Fruit fly (Drosophila melanogaster) whole organism, wandering third instar larva: Measurements from ENCODE around the gene rumi.

Experiments used
- Abd-B ChIP-seq: fragments of >200 bp; optimal IDR thresholded peaks from 2 replicates; lab custom pipeline; 2017; ENCODE audit warnings: missing biosample characterization, missing genetic modification characterization
- CG32264 ChIP-seq: fragments of 200-800 bp; sonication (Bioruptor generic); optimal IDR thresholded peaks from 2 replicates; lab custom pipeline; 2016; ENCODE audit warnings: missing biosample characterization, missing genetic modification characterization
- CG9705 ChIP-seq: fragments of 200-800 bp; sonication (Bioruptor generic); optimal IDR thresholded peaks from 2 replicates; lab custom pipeline; 2018; ENCODE audit warnings: missing biosample characterization, mild to moderate bottlenecking, missing genetic modification characterization
- CrebA ChIP-seq: fragments of 200-800 bp; sonication (Bioruptor generic); optimal IDR thresholded peaks from 2 replicates; lab custom pipeline; 2016; ENCODE audit warnings: missing biosample characterization, mild to moderate bottlenecking, missing genetic modification characterization, borderline replicate concordance
- Dfd ChIP-seq: fragments of >200 bp; optimal IDR thresholded peaks from 2 replicates; lab custom pipeline; 2017; ENCODE audit warnings: missing biosample characterization, missing genetic modification characterization
- Dif ChIP-seq: fragments of 200-275, 200-300 bp; sonication (Bioruptor generic); optimal IDR thresholded peaks from 2 replicates; lab custom pipeline; 2018; ENCODE audit warnings: missing biosample characterization, missing genetic modification characterization; ENCODE audit not compliant: partially characterized antibody
- GATAd ChIP-seq: sonication (Bioruptor generic); optimal IDR thresholded peaks from 2 replicates; lab custom pipeline; 2016; ENCODE audit warnings: missing biosample characterization, missing genetic modification characterization
- HLH106 ChIP-seq: fragments of 200-800 bp; optimal IDR thresholded peaks from 3 replicates; lab custom pipeline; 2019; ENCODE audit warnings: missing biosample characterization, mild to moderate bottlenecking, missing genetic modification characterization, moderate library complexity
- Hnf4 ChIP-seq: fragments of 200-800 bp; sonication (Bioruptor generic); optimal IDR thresholded peaks from 2 replicates; lab custom pipeline; 2016; ENCODE audit warnings: missing biosample characterization, mild to moderate bottlenecking, missing genetic modification characterization
- Hr78 ChIP-seq: fragments of >200 bp; optimal IDR thresholded peaks from 2 replicates; lab custom pipeline; 2017; ENCODE audit warnings: missing biosample characterization, missing genetic modification characterization
- Hr83 ChIP-seq: fragments of 200-300 bp; sonication (Bioruptor generic); optimal IDR thresholded peaks from 2 replicates; lab custom pipeline; 2016; ENCODE audit warnings: missing biosample characterization, mild to moderate bottlenecking, missing genetic modification characterization, moderate library complexity; ENCODE audit not compliant: poor library complexity, severe bottlenecking
- Jra ChIP-seq: sonication (Bioruptor generic); optimal IDR thresholded peaks from 2 replicates; lab custom pipeline; 2016; ENCODE audit warnings: missing biosample characterization, missing genetic modification characterization
- Mio ChIP-seq: sonication (Bioruptor generic); optimal IDR thresholded peaks from 2 replicates; lab custom pipeline; 2016; ENCODE audit warnings: missing biosample characterization, missing genetic modification characterization
- Myc ChIP-seq: fragments of >200 bp; optimal IDR thresholded peaks from 2 replicates; lab custom pipeline; 2017
- N ChIP-seq: fragments of >200 bp; optimal IDR thresholded peaks from 2 replicates; lab custom pipeline; 2018; ENCODE audit warnings: missing biosample characterization, missing external identifiers, missing genetic modification characterization
- OdsH ChIP-seq: fragments of 200-800 bp; sonication (Bioruptor generic); optimal IDR thresholded peaks from 2 replicates; lab custom pipeline; 2016; ENCODE audit warnings: missing biosample characterization, mild to moderate bottlenecking, missing genetic modification characterization
- Rel ChIP-seq, 2 experiments: fragments of 200-800 bp; sonication (Bioruptor generic) in 1 of 2; optimal IDR thresholded peaks; 2 replicates in 1 of 2; 3 replicates in 1 of 2; lab custom pipeline; 2016 to 2019; ENCODE audit warnings: mild to moderate bottlenecking in 2 of 2, missing biosample characterization in 2 of 2, missing genetic modification characterization in 2 of 2, moderate library complexity in 1 of 2
- Sp1 ChIP-seq: fragments of 200-800 bp; sonication (Bioruptor generic); optimal IDR thresholded peaks from 3 replicates; lab custom pipeline; 2019; ENCODE audit warnings: missing biosample characterization, mild to moderate bottlenecking, missing genetic modification characterization, moderate library complexity
- Vsx2 ChIP-seq: fragments of 200-300, 225-300 bp; sonication (Bioruptor generic); optimal IDR thresholded peaks from 2 replicates; lab custom pipeline; 2018; ENCODE audit warnings: missing biosample characterization, missing genetic modification characterization; ENCODE audit not compliant: partially characterized antibody
- br ChIP-seq: fragments of 200-800 bp; sonication (Bioruptor generic); optimal IDR thresholded peaks from 2 replicates; lab custom pipeline; 2016; ENCODE audit warnings: missing biosample characterization, missing genetic modification characterization
- brk ChIP-seq: fragments of 200-800 bp; sonication (Bioruptor generic); optimal IDR thresholded peaks from 2 replicates; lab custom pipeline; 2016; ENCODE audit warnings: missing biosample characterization, mild to moderate bottlenecking, missing genetic modification characterization
- dl ChIP-seq, 2 experiments: fragments of 175-275, 200-275 bp in 1 of 2; fragments of 200-275 bp in 1 of 2; sonication (Bioruptor generic); optimal IDR thresholded peaks; lab custom pipeline; 2018; ENCODE audit warnings: mild to moderate bottlenecking in 2 of 2, missing biosample characterization in 2 of 2, missing genetic modification characterization in 2 of 2, moderate library complexity in 2 of 2; ENCODE audit not compliant: partially characterized antibody in 2 of 2, insufficient read depth in 1 of 2
- dmrt93B ChIP-seq: fragments of 200-800 bp; sonication (Bioruptor generic); optimal IDR thresholded peaks from 2 replicates; lab custom pipeline; 2018; ENCODE audit warnings: missing biosample characterization, mild to moderate bottlenecking, missing genetic modification characterization
- dsf ChIP-seq: sonication (Bioruptor generic); optimal IDR thresholded peaks from 2 replicates; lab custom pipeline; 2016; ENCODE audit warnings: missing biosample characterization, missing genetic modification characterization, borderline replicate concordance
- ey ChIP-seq: fragments of 200-800 bp; sonication (Bioruptor generic); optimal IDR thresholded peaks from 2 replicates; lab custom pipeline; 2016; ENCODE audit warnings: missing biosample characterization, missing genetic modification characterization
- foxo ChIP-seq, 2 experiments: fragments of 200-800 bp; sonication (Bioruptor generic); optimal IDR thresholded peaks; 2 replicates in 1 of 2; 3 replicates in 1 of 2; lab custom pipeline; 2016 to 2017; ENCODE audit warnings: missing biosample characterization in 2 of 2, missing genetic modification characterization in 2 of 2
- fru ChIP-seq: fragments of 200-800 bp; sonication (Bioruptor generic); optimal IDR thresholded peaks from 3 replicates; lab custom pipeline; 2016; ENCODE audit warnings: missing biosample characterization, mild to moderate bottlenecking, missing genetic modification characterization
- h ChIP-seq: fragments of 200-800 bp; sonication (Bioruptor generic); optimal IDR thresholded peaks from 3 replicates; lab custom pipeline; 2016; ENCODE audit warnings: missing biosample characterization, mild to moderate bottlenecking, missing genetic modification characterization
- jim ChIP-seq: fragments of 175-275, 200-325 bp; sonication (Bioruptor generic); optimal IDR thresholded peaks from 2 replicates; lab custom pipeline; 2016; ENCODE audit warnings: missing biosample characterization, mild to moderate bottlenecking, missing genetic modification characterization
- lola ChIP-seq: fragments of >200 bp; optimal IDR thresholded peaks from 2 replicates; lab custom pipeline; 2017; ENCODE audit warnings: missing biosample characterization, missing genetic modification characterization
- pan ChIP-seq: fragments of >200 bp; optimal IDR thresholded peaks from 2 replicates; lab custom pipeline; 2017
- psq ChIP-seq: fragments of 200-800 bp; sonication (Bioruptor generic); optimal IDR thresholded peaks from 3 replicates; lab custom pipeline; 2017; ENCODE audit warnings: missing biosample characterization, mild to moderate bottlenecking, missing genetic modification characterization, moderate library complexity
- rgr ChIP-seq: fragments of 200-800 bp; sonication (Bioruptor generic); optimal IDR thresholded peaks from 3 replicates; lab custom pipeline; 2016; ENCODE audit warnings: missing biosample characterization, mild to moderate bottlenecking, missing genetic modification characterization
- sage ChIP-seq: fragments of 200-800 bp; sonication (Bioruptor generic); optimal IDR thresholded peaks from 2 replicates; lab custom pipeline; 2016; ENCODE audit warnings: missing biosample characterization, mild to moderate bottlenecking, missing genetic modification characterization
- sv ChIP-seq: fragments of 200-800 bp; sonication (Bioruptor generic); optimal IDR thresholded peaks from 3 replicates; lab custom pipeline; 2016; ENCODE audit warnings: missing biosample characterization, missing genetic modification characterization
- tai ChIP-seq: sonication (Bioruptor generic); optimal IDR thresholded peaks from 2 replicates; lab custom pipeline; 2016; ENCODE audit warnings: missing biosample characterization, missing genetic modification characterization
- usp ChIP-seq: fragments of >200 bp; optimal IDR thresholded peaks from 2 replicates; lab custom pipeline; 2017; ENCODE audit warnings: missing biosample characterization, missing genetic modification characterization
- woc ChIP-seq: sonication (Bioruptor generic); optimal IDR thresholded peaks from 2 replicates; lab custom pipeline; 2016; ENCODE audit warnings: missing biosample characterization, mild to moderate bottlenecking, missing genetic modification characterization

rumi gene

DNA sequence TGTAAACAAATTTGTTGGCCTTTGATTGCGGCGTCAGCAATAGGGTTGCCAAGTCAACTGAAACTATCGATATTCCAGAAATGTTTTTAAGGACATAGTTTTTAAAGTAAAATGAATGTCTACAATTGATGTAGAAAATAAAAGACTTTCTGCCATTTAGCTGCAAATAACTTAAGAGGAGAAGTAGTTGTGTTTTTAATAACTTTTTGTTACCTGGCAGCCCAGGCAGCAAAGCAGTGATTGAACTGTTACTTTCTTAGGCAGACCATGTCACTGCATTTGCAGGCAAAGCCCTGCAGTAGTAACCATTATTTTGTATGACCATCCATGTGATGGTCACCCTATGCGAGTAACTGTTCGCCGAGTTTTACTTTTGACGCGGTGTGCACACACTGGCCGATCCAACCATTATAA, at the start of gene rumi, which contains the start of the genes CG7029 and Usp12-46:
rumi (minus strand) TSS at position 64 of the 414 bp plus-strand sequence.
CG7029 (plus strand) TSS at position 368 of the 414 bp plus-strand sequence.
Usp12-46 (plus strand) TSS at position 368 of the 414 bp plus-strand sequence.
- no peak for TF ChIP-seq sage
- peak; percentile 64 for TF ChIP-seq psq (GFP tag; lab: Kevin White, UChicago)
- no peak for TF ChIP-seq N (GFP tag; lab: Kevin White, UChicago)
- TF ChIP-seq dsf (GFP tag; lab: Kevin White, UChicago) = no peak
- TF ChIP-seq sv (GFP tag; lab: Kevin White, UChicago) = peak; percentile 69
- peak; percentile 65 for TF ChIP-seq OdsH
- TF ChIP-seq Rel (GFP tag; optimal IDR thresholded peaks at IDR 0.05; lab: Kevin White, UChicago) = no peak
- peak; percentile 56 for TF ChIP-seq Rel (tag; optimal IDR thresholded peaks at IDR 0.05; lab: Kevin White, UChicago)
- TF ChIP-seq pan (lab: Kevin White, UChicago) = no peak
- TF ChIP-seq woc (GFP tag; lab: Kevin White, UChicago) = no peak
- TF ChIP-seq Dif (GFP tag; lab: Kevin White, UChicago) = no peak
- no peak for TF ChIP-seq Dfd (GFP tag; lab: Kevin White, UChicago)
- TF ChIP-seq br (GFP tag; lab: Kevin White, UChicago) = peak; percentile 85
- TF ChIP-seq Sp1 (GFP tag; lab: Kevin White, UChicago) = peak; percentile 83
- TF ChIP-seq Mio (GFP tag; lab: Kevin White, UChicago) = no peak
- TF ChIP-seq Hr83 (GFP tag; lab: Kevin White, UChicago) = peak; percentile 82
- no peak for TF ChIP-seq Hnf4 (GFP tag; lab: Kevin White, UChicago)
- peak; percentile 49 for TF ChIP-seq GATAd (GFP tag; lab: Kevin White, UChicago)
- peak; percentile 78 for TF ChIP-seq CG9705 (GFP tag; lab: Kevin White, UChicago)
- TF ChIP-seq foxo (GFP tag; optimal IDR thresholded peaks at IDR 0.05; lab: Kevin White, UChicago) = peak; percentile 59 to 90
- TF ChIP-seq rgr (GFP tag; lab: Kevin White, UChicago) = peak; percentile 89
- TF ChIP-seq CG32264 (GFP tag; lab: Kevin White, UChicago) = no peak
- no peak for TF ChIP-seq Myc (lab: Kevin White, UChicago)
- no peak for TF ChIP-seq dl (GFP tag; optimal IDR thresholded peaks at IDR 0.05; lab: Kevin White, UChicago; ENCODE audit: insufficient read depth in 1 of 2, partially characterized antibody in 2 of 2)
- TF ChIP-seq jim (GFP tag; lab: Kevin White, UChicago) = no peak
- TF ChIP-seq brk (GFP tag; lab: Kevin White, UChicago) = no peak
- no peak for TF ChIP-seq dmrt93B (GFP tag; lab: Kevin White, UChicago)
- peak; percentile 86 for TF ChIP-seq ey (GFP tag; lab: Kevin White, UChicago)
- TF ChIP-seq lola (GFP tag; lab: Kevin White, UChicago) = no peak
- TF ChIP-seq Abd-B (GFP tag; lab: Kevin White, UChicago) = no peak
- TF ChIP-seq tai (GFP tag; lab: Kevin White, UChicago) = no peak
- no peak for TF ChIP-seq usp
- no peak for TF ChIP-seq Vsx2 (GFP tag; lab: Kevin White, UChicago)
- no peak for TF ChIP-seq Jra (GFP tag; lab: Kevin White, UChicago)
- TF ChIP-seq Hr78 (GFP tag; lab: Kevin White, UChicago) = no peak
- TF ChIP-seq fru (GFP tag; lab: Kevin White, UChicago) = peak; percentile 86
- no peak for TF ChIP-seq CrebA (GFP tag; lab: Kevin White, UChicago)
- TF ChIP-seq HLH106 (tag; lab: Kevin White, UChicago) = peak; percentile 86
- peak; percentile 8 for TF ChIP-seq h (GFP tag; lab: Kevin White, UChicago)

dm6 chr3R:22793953-22794352, 43.6 kb upstream of the rumi start:
- TF ChIP-seq pan (lab: Kevin White, UChicago) (no peak), brk (GFP tag; lab: Kevin White, UChicago) (no peak), Myc (lab: Kevin White, UChicago) (peak; percentile 96), jim (GFP tag; lab: Kevin White, UChicago) (no peak), Hnf4 (GFP tag; lab: Kevin White, UChicago) (no peak), tai (GFP tag; lab: Kevin White, UChicago) (no peak), Vsx2 (GFP tag; lab: Kevin White, UChicago) (no peak)
